Worm (Caenorhabditis elegans): ENCODE results near the gene D1044.7.

Gene D1044.7

DNA sequence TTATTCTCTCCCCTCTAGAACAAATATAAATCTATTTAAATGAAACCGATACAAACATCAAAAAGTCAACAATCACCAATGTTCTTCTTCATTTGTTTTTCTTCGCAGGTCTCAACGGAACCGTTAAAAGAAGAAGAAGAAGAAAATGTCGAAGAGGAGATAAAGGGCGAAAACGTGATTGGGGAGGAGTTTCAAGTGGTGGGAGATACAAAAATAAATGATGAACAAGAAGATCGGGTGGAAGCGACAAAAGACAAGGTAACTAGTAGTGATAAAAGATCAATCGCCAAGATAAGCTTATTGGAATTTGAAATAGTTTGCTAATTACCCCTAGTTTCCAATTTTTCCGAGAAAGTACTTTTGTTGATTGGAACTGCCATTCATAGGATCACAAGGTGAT is 41.6 kb upstream of the D1044.7 start:
- TF ChIP-seq ztf-11 (tag; optimal IDR thresholded peaks at IDR 0.05) (no peak), sem-4 (tag; optimal IDR thresholded peaks at IDR 0.05) (no peak), elt-1 (tag; optimal IDR thresholded peaks at IDR 0.05) (no peak), ZK546.5 (tag; optimal IDR thresholded peaks at IDR 0.05) (no peak), nhr-25 (tag; optimal IDR thresholded peaks at IDR 0.05) (peak; percentile 44), crh-2 (tag; optimal IDR thresholded peaks at IDR 0.05) (no peak), F13H6.1 (tag; optimal IDR thresholded peaks at IDR 0.05) (no peak), ztf-4 (tag; optimal IDR thresholded peaks at IDR 0.05) (no peak), nhr-10 (tag; optimal IDR thresholded peaks at IDR 0.05) (no peak), sma-3 (GFP tag; optimal IDR thresholded peaks at IDR 0.05) (peak; percentile 6), nhr-129 (tag; optimal IDR thresholded peaks at IDR 0.05) (peak; percentile 38), nhr-21 (tag; optimal IDR thresholded peaks at IDR 0.05) (peak; percentile 34), nhr-77 (tag; optimal IDR thresholded peaks at IDR 0.05) (no peak), fos-1 (tag; optimal IDR thresholded peaks at IDR 0.05) (peak; percentile 29), ama-1 (optimal IDR thresholded peaks at IDR 0.05) (no peak), ceh-16 (tag; optimal IDR thresholded peaks at IDR 0.05) (no peak), sma-9 (GFP tag; optimal IDR thresholded peaks at IDR 0.05) (peak; percentile 24), sma-9 (tag; optimal IDR thresholded peaks at IDR 0.05) (no peak), blmp-1 (tag; optimal IDR thresholded peaks at IDR 0.05; ENCODE audit: insufficient read depth) (peak; percentile 31), Y55F3AM.14 (GFP tag; optimal IDR thresholded peaks at IDR 0.05) (no peak)

DNA sequence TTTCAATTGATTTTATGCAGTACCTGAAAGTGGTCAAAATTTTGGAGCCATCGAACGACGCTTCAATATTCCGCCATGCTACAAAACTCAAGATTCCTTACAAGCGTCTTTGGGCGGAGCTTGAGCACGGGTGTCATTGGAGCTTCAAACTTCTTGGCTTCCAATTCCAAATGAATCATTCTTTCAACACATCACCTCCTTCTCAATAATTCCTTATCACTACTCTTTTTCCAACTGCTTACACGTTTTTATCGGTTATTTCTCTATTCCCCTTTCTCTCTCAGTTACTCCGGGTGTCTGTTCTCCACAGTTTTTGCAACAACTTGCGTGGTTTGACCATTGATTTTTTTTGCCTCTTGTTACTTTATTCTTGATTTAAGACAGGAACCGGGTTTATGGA is 38.2 kb upstream of the D1044.7 start, which contains the start of gene F09F7.5:
F09F7.5 (plus strand) TSS at position 258 of the 400 bp plus-strand sequence.
- TF ChIP-seq crh-2 (tag; optimal IDR thresholded peaks at IDR 0.05), result peak; percentile 27
- TF ChIP-seq F13H6.1 (tag; optimal IDR thresholded peaks at IDR 0.05), result no peak
- TF ChIP-seq fos-1 (tag; optimal IDR thresholded peaks at IDR 0.05), result peak; percentile 87
- no peak for TF ChIP-seq sem-4 (tag; optimal IDR thresholded peaks at IDR 0.05)
- TF ChIP-seq gmeb-1 (tag; optimal IDR thresholded peaks at IDR 0.05), result no peak

DNA sequence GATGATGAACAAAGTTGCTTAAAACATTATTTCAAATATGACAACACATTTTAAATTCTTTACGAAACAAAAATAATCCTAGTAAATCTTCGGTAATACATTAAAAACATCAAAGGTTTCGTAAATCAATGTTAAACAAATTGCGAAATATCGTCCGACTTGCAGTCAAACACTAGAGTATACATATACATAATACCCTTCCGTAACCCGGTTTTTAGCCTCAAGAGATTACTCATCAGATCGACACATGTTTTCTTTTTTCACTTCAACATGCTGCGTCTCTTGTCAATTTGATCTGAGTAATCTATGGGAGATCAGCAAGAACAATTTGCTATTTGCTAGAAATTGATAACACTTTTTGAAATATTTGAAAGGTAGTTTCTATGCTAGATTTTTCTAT is 37.7 kb upstream of the D1044.7 start:
- TF ChIP-seq nhr-25 (tag; optimal IDR thresholded peaks at IDR 0.05) (peak; percentile 12), nhr-21 (tag; optimal IDR thresholded peaks at IDR 0.05) (peak; percentile 30), elt-3 (tag; optimal IDR thresholded peaks at IDR 0.05) (no peak), C34F6.9 (tag; optimal IDR thresholded peaks at IDR 0.05) (peak; percentile 21), ztf-4 (tag; optimal IDR thresholded peaks at IDR 0.05) (no peak), blmp-1 (tag; optimal IDR thresholded peaks at IDR 0.05; ENCODE audit: insufficient read depth) (no peak), unc-55 (GFP tag; optimal IDR thresholded peaks at IDR 0.05) (no peak), sem-4 (tag; optimal IDR thresholded peaks at IDR 0.05) (no peak), mbf-1 (tag; optimal IDR thresholded peaks at IDR 0.05) (no peak), sma-3 (GFP tag; optimal IDR thresholded peaks at IDR 0.05) (no peak), snpc-4 (tag; optimal IDR thresholded peaks at IDR 0.05) (no peak), peb-1 (tag; optimal IDR thresholded peaks at IDR 0.05) (no peak), alr-1 (tag; optimal IDR thresholded peaks at IDR 0.05) (no peak)

DNA sequence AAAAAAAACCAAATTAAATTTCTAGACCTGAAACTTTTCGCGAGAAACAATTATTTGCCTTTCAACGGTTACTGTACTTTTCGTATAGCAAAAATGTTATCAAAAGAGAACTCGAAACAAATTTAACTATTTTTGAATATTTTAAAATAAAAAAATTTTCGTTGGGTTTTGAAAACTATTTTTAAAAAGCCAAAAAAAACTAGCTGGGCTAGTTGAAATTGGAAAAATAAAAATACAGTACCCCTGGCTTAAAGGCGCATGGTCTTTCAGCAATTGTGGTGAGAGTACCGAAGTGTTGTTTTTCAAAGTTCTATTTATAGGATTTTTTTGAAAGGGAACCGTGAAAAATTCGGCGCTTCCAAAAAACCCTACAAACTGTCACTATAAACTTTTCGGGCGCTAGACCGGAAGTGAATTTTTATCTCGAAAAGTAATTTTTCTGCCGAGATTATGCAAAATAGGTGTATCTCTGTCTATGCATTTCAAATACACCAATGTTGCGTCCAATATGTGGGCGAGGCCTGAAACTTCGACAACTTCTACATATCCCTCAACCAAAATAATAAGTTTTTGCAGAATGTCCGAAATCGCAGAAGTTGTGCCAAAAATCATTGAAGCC is 35.3 kb upstream of the D1044.7 start, which contains the start of gene D1044.1:
D1044.1 (plus strand) TSS at position 569 of the 619 bp plus-strand sequence.
- TF ChIP-seq egl-27 (tag; optimal IDR thresholded peaks at IDR 0.05) (no peak), unc-55 (GFP tag; optimal IDR thresholded peaks at IDR 0.05) (no peak)

ce11 chrIII:5543050-5543449 is 34.5 kb upstream of the D1044.7 start, which contains the start of gene D1044.6:
TSS of gene D1044.6 (minus strand) at chrIII:5543177.
- TF ChIP-seq C34F6.9 (tag; optimal IDR thresholded peaks at IDR 0.05) (no peak), mdl-1 (tag; optimal IDR thresholded peaks at IDR 0.05) (no peak), egl-27 (tag; optimal IDR thresholded peaks at IDR 0.05) (no peak), lin-13 (GFP tag; optimal IDR thresholded peaks at IDR 0.05) (no peak)

ce11 chrIII:5541777-5542176 is 33.2 kb upstream of the D1044.7 start:
- no peak for TF ChIP-seq peb-1 (tag; optimal IDR thresholded peaks at IDR 0.05)
- no peak for TF ChIP-seq zag-1 (tag; optimal IDR thresholded peaks at IDR 0.05)
- TF ChIP-seq nhr-12 (tag; optimal IDR thresholded peaks at IDR 0.05), result no peak
- no peak for TF ChIP-seq ztf-4 (tag; optimal IDR thresholded peaks at IDR 0.05)
- no peak for TF ChIP-seq alr-1 (tag; optimal IDR thresholded peaks at IDR 0.05)
- TF ChIP-seq nhr-129 (tag; optimal IDR thresholded peaks at IDR 0.05), result no peak
- TF ChIP-seq egl-27 (tag; optimal IDR thresholded peaks at IDR 0.05), result no peak
- TF ChIP-seq mab-5 (tag; optimal IDR thresholded peaks at IDR 0.05), result no peak
- TF ChIP-seq aly-2 (tag; optimal IDR thresholded peaks at IDR 0.05), result no peak
- TF ChIP-seq mbf-1 (tag; optimal IDR thresholded peaks at IDR 0.05), result no peak
- TF ChIP-seq nhr-21 (tag; optimal IDR thresholded peaks at IDR 0.05), result no peak
- no peak for TF ChIP-seq elt-3 (tag; optimal IDR thresholded peaks at IDR 0.05)
- no peak for TF ChIP-seq snpc-4 (tag; optimal IDR thresholded peaks at IDR 0.05)
- no peak for TF ChIP-seq F13H6.1 (tag; optimal IDR thresholded peaks at IDR 0.05)
- no peak for TF ChIP-seq C34F6.9 (tag; optimal IDR thresholded peaks at IDR 0.05)
- TF ChIP-seq lin-39 (tag; optimal IDR thresholded peaks at IDR 0.05), result no peak
- no peak for TF ChIP-seq nhr-23 (tag; optimal IDR thresholded peaks at IDR 0.05)
- TF ChIP-seq ztf-11 (tag; optimal IDR thresholded peaks at IDR 0.05), result no peak
- no peak for TF ChIP-seq ZK546.5 (tag; optimal IDR thresholded peaks at IDR 0.05)
